Worm (Caenorhabditis elegans) whole organism, late embryonic: Measurements from ENCODE around the gene T04A6.3.

Experiments used
- K09A11.1 ChIP-seq: sonication (generic microtip); optimal IDR thresholded peaks from 2 replicates; lab custom pipeline; 2017; ENCODE audit warnings: antibody characterized with exemption, mild to moderate bottlenecking, missing genetic modification characterization, missing compliant biosample characterization; ENCODE audit not compliant: insufficient read depth
- ceh-19 ChIP-seq: fragments of 200-800 bp; sonication (Bioruptor generic); optimal IDR thresholded peaks from 2 replicates; lab custom pipeline; 2018; ENCODE audit warnings: mild to moderate bottlenecking, missing genetic modification characterization, missing compliant biosample characterization
- ceh-24 ChIP-seq: sonication (generic microtip); optimal IDR thresholded peaks from 2 replicates; lab custom pipeline; 2016; ENCODE audit warnings: mild to moderate bottlenecking, missing genetic modification characterization, missing compliant biosample characterization
- ceh-9 ChIP-seq: sonication (generic microtip); optimal IDR thresholded peaks from 2 replicates; lab custom pipeline; 2016; ENCODE audit warnings: mild to moderate bottlenecking, missing genetic modification characterization, inconsistent platforms, missing compliant biosample characterization
- elt-2 ChIP-seq: sonication (generic microtip); optimal IDR thresholded peaks from 2 replicates; lab custom pipeline; 2016; ENCODE audit warnings: missing genetic modification reagents, missing genetic modification characterization, missing compliant biosample characterization
- ets-4 ChIP-seq: sonication (generic microtip); optimal IDR thresholded peaks from 2 replicates; lab custom pipeline; 2016; ENCODE audit warnings: missing genetic modification characterization, missing compliant biosample characterization
- gmeb-2 ChIP-seq: sonication (generic microtip); optimal IDR thresholded peaks from 2 replicates; lab custom pipeline; 2016; ENCODE audit warnings: missing genetic modification characterization, inconsistent platforms, missing compliant biosample characterization
- hlh-13 ChIP-seq: fragments of 200-800 bp; sonication (Bioruptor generic); optimal IDR thresholded peaks from 2 replicates; lab custom pipeline; 2018; ENCODE audit warnings: mild to moderate bottlenecking, missing genetic modification characterization, missing compliant biosample characterization
- hlh-8 ChIP-seq: sonication (generic microtip); optimal IDR thresholded peaks from 2 replicates; lab custom pipeline; 2016; ENCODE audit warnings: missing genotype, missing genetic modification characterization, missing compliant biosample characterization
- pat-9 ChIP-seq: fragments of 200-800 bp; sonication (Bioruptor generic); optimal IDR thresholded peaks from 2 replicates; lab custom pipeline; 2018; ENCODE audit warnings: mild to moderate bottlenecking, missing genetic modification characterization, moderate library complexity, missing compliant biosample characterization
- pha-4 ChIP-seq: fragments of 150-350 bp; optimal IDR thresholded peaks from 2 replicates; lab custom pipeline; 2018; ENCODE audit warnings: missing biosample characterization, missing genetic modification reagents, missing genetic modification characterization
- pqm-1 ChIP-seq: sonication (generic microtip); optimal IDR thresholded peaks from 2 replicates; lab custom pipeline; 2016; ENCODE audit warnings: missing genetic modification characterization, missing compliant biosample characterization
- unc-55 ChIP-seq: sonication (generic microtip); optimal IDR thresholded peaks from 2 replicates; lab custom pipeline; 2017; ENCODE audit warnings: missing biosample characterization, missing genetic modification reagents, missing genetic modification characterization

ce11 chrIII:7588214-7588613 is 19.9 kb downstream of the T04A6.3 start, which contains the start of gene R13A5.15:
- TF ChIP-seq ets-4 (tag; lab: Kevin White, UChicago): no peak
- TF ChIP-seq pha-4 (tag; lab: Kevin White, UChicago): no peak
- no peak for TF ChIP-seq elt-2
- no peak for TF ChIP-seq pqm-1 (tag; lab: Kevin White, UChicago)
- TF ChIP-seq gmeb-2 (tag; lab: Kevin White, UChicago): no peak
- no peak for TF ChIP-seq hlh-8 (tag; lab: Kevin White, UChicago)
- TF ChIP-seq unc-55: no peak
- TF ChIP-seq ceh-9: no peak
- no peak for TF ChIP-seq ceh-19 (GFP tag; lab: Kevin White, UChicago)
- TF ChIP-seq hlh-13 (GFP tag; lab: Kevin White, UChicago): no peak
- TF ChIP-seq K09A11.1 (tag; lab: Kevin White, UChicago): no peak
- no peak for TF ChIP-seq pat-9
- no peak for TF ChIP-seq ceh-24
